Worm (Caenorhabditis elegans): ENCODE data around the gene nas-22.

Gene nas-22

DNA sequence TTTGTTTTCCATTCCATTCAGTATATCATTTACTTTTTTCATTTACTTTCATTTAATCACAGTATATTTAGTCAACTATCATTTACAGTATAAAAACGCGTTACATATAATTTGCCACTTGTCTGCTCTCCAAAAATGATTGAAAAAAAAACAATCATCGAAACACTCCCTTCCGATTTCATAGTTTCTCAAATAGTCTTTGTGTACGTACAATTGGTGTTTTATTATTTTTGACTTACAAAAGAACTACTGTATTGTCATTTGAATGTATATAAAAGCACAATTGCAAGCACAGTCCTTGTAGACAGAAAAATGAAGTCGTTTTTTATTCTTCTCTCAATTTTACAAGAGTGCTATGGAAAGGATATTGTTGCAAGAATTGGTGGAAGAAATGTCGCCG lies at the start of gene nas-22:
nas-22 (plus strand) TSS at position 301 of the 400 bp plus-strand sequence.
- TF ChIP-seq unc-62 (GFP tag; optimal IDR thresholded peaks at IDR 0.05): no peak

DNA sequence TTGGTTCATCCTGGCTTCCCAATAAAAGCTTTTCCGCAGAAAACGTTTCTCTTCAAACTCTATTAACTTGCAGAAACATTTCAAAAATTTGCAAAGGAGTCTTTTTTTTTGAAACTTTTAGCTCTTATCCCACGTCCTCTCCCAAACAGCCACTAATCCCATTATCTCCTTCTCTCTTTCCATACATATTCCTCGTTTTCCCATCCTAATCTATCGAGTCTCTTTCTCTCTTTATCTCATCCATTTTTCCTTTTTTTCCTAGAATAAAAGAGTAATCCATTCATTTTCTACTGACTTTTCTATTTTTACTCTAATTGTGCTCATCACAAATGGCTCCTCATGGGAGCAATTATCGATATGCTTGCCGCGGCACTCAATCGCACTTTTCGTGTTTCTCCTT lies 45.8 kb upstream of the nas-22 start:
- TF ChIP-seq unc-62 (GFP tag; optimal IDR thresholded peaks at IDR 0.05): no peak

DNA sequence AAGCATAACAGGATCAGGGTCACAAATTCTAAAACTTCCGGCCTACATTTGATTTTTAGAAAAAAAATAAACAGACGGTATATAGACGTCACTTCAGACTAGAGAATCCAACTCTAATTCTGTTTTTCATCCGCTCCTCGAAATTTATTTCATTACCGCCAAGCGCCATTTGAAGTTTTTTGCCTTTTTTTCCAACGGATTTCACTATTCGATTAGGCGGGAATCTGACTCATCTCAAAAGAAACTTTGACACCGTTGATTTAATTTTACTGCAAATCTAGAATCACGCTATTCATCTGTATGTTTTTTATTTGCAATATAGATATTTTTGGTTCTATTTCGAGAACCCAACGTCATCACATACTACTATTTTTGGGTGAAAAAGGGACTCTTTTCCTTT lies 43.7 kb upstream of the nas-22 start:
- no peak for TF ChIP-seq unc-62 (GFP tag; optimal IDR thresholded peaks at IDR 0.05)

DNA sequence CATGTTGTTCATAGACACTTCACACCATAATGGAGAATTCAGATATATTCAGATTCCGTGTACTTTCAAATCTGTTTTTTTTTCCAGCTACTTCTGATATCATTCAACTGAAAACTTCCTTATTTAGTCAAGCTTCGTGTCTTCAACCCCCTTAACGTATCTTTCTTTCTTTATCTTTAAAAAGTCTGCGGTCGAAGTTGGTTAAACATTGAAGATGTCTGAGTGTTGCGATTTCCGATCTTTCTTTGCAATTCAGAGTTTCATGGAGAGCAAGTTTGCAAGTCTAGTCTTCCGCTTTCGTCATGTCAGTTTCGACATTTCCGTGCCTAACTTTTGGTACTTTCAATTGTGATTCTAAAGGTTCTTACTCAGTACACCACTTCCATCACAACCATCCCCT lies 39.3 kb upstream of the nas-22 start:
- TF ChIP-seq unc-62 (GFP tag; optimal IDR thresholded peaks at IDR 0.05): no peak

DNA sequence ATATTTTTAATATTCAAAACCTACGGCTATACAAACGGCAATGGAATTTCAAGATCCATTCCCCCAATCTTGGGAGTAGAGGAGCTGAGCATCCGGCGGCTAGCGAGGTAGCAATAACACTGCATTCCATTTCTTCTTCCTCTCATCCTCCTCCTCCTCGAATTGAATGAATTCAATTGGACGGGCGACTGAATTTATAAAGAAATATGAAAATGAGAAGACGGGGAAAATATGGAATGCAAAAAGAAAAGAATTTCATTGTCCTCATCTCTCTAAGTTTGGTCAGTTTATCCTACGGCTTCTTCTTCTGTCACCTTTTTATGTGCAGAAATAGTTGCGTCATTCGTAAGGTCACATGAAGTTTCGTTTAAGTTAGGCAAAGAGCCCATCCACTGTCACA lies 38.1 kb upstream of the nas-22 start:
- TF ChIP-seq unc-62 (GFP tag; optimal IDR thresholded peaks at IDR 0.05): no peak

DNA sequence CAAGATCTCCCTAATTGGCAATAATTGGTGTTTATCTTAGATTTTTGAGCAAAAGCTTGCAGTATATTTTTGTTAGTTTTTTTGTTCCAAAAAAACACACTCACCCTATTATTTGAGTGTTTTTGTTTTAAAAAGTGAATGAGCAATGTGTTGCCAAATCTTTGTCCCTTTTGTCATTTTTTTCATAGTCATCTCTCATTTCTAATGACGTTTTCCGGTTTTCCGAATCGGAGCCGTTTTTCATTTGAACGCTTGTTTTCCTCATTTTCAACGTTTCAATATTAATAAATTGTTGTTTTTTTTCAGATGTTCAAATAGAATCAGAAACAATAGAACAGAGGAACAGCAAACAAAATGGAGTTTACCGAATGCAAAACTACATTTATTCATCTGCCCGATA lies 36.0 kb upstream of the nas-22 start, which contains the start of gene dmsr-1:
dmsr-1 (plus strand) TSS at position 301 of the 400 bp plus-strand sequence.
- no peak for TF ChIP-seq unc-62 (GFP tag; optimal IDR thresholded peaks at IDR 0.05)

DNA sequence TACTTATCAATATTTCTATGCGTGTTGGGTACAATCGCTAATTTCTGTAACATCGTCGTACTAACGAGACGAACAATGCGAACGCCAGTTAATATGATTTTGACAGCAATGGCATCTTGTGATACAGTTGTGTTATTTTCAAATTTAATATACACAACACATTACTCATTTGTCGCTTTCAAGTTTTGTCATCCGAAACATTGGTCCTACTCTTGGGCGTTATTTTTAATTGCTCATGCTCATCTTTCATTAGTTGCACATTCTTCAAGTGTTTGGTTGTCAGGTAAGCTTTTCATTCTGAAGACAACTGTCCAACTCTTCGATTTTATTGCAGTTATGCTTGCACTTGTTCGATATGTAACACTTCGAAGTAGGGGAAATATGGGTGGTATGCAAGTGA lies 35.3 kb upstream of the nas-22 start:
- no peak for TF ChIP-seq unc-62 (GFP tag; optimal IDR thresholded peaks at IDR 0.05)

DNA sequence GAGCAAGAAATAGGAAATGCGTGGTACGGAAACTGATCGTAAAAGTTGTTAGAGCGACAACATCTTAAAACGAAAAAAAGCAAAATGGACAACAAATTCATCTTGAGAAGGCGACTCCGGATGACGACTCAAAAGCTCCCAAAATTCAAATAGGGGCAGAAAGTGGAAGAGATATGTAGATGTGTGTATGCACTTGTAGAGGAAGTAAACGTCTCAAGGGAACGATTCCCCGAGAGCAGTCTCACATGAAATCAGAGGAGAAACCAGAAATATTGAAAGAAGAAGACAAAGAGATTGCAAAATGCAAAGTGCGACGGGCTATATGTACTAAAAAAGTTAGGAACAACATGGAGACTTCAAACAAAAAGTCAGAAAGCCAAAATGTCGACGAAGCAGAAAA lies 31.0 kb upstream of the nas-22 start, which contains the start of gene F57B7.2:
F57B7.2 (minus strand) TSS at position 101 of the 400 bp plus-strand sequence.
- TF ChIP-seq unc-62 (GFP tag; optimal IDR thresholded peaks at IDR 0.05): no peak

DNA sequence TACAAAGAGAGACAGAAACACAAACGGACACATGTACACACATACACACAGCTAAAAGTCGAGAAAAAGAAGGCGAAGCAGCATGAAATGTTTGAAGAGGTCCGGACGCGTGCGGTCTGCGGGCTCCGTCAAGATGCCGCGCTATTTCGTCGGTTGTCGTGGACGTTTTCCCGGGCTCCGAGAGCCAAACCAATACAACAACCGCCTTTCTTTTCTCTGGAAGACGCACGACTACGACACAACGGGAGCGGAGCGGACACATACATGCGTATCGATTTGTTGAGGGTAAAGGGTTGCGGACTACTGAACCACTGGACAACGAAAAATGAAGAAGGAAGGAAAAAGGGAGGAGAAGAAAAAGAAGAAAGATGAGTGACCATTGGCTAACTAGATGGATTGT lies 29.1 kb upstream of the nas-22 start:
- no peak for TF ChIP-seq unc-62 (GFP tag; optimal IDR thresholded peaks at IDR 0.05)

DNA sequence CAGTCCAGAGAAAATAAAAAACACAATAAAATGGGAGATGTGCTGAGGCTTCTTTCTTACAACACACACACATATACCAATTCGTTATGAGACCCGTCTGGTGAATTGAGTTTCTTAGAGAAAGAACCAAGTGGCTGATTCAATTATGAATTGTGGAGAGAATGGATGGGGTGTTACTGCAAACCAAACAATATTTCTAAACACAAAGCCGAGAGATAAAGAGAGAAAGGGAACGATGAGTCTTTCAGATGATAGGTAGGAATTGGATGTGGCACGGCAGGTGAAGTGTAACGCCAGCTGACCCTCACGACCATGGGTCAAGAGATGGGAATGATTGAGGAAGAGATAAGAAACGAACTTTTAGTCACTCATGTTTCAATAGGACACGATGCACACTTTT lies 28.2 kb upstream of the nas-22 start, which contains the start of gene mig-17:
mig-17 (plus strand) TSS at position 389 of the 400 bp plus-strand sequence.
- TF ChIP-seq unc-62 (GFP tag; optimal IDR thresholded peaks at IDR 0.05): no peak

DNA sequence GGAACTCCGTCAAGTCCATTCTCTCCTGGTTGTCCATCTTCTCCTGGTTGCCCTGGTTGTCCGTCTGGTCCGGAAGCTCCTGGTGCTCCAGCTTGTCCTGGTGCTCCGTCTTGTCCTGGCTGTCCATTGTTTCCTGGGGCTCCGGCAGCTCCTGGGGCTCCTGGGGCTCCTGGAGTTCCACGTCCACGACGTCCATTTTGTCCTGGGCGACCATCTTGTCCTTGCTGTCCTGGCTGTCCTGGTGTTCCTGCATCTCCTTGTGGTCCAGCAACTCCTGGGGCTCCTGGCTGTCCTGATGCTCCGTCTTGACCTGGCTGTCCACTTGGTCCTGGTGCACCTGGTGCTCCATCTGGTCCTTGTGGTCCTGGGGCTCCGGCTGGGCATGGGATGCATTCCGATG lies 25.1 kb upstream of the nas-22 start:
- TF ChIP-seq unc-62 (GFP tag; optimal IDR thresholded peaks at IDR 0.05): no peak

DNA sequence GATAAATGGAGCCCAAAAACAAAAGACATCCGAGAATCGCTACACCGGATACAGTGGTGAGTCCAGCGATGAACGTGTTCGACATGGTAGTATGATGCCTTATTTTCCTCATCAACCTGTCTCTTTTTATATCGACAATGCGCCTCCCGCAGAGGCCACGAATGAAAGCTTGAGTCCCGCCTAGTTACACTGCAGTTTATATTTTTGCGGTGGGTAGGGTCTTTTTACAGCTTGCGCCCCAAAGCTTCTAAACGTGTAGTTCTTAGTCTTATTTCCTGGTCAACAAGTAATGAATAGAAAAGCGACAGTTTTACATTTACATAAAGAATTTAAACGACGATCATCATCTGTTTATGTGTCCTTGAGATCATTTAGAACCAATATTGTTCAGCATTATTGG lies 24.2 kb upstream of the nas-22 start, which contains the start of gene col-156:
col-156 (minus strand) TSS at position 101 of the 400 bp plus-strand sequence.
- TF ChIP-seq unc-62 (GFP tag; optimal IDR thresholded peaks at IDR 0.05): no peak

DNA sequence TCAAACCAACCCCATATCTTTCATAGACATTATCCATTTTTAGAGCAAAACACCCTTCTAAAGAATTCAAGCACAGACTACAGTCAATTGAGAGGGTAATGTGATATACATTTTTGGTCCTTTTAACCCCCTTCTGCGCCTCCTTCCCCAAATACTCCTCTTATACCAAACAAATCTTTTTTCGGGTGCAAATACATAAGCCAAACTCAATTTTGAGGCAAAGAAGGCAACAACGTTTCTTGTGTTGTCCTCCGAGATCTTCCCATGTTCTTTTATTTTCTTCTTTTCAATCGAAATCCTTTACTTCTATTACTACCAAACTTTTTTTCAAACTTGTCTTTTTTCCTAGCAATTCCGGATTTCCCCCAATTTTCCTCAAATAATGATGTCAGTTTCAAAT lies 19.6 kb upstream of the nas-22 start:
- TF ChIP-seq unc-62 (GFP tag; optimal IDR thresholded peaks at IDR 0.05): no peak

DNA sequence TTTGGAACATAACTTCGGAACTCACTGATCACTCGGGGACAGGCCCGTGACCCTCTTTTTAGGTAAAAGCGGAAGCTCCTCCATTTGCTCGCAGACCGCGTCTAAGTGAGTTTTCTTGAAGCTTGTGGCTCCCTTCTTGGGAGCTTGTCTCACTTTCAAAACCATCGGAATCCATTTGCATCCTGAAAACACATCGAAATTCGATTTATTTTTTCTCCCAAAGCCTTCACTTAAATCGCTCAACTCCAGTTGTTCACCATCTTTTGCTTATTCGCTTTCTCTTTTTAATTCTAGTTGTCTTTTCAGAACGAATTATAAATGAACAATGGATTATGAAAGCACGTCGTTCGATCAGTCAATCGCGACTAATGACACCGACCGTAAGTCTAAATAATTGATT lies 15.2 kb upstream of the nas-22 start, which contains the start of gene T11F9.1:
T11F9.1 (plus strand) TSS at position 301 of the 400 bp plus-strand sequence.
- TF ChIP-seq unc-62 (GFP tag; optimal IDR thresholded peaks at IDR 0.05): no peak

DNA sequence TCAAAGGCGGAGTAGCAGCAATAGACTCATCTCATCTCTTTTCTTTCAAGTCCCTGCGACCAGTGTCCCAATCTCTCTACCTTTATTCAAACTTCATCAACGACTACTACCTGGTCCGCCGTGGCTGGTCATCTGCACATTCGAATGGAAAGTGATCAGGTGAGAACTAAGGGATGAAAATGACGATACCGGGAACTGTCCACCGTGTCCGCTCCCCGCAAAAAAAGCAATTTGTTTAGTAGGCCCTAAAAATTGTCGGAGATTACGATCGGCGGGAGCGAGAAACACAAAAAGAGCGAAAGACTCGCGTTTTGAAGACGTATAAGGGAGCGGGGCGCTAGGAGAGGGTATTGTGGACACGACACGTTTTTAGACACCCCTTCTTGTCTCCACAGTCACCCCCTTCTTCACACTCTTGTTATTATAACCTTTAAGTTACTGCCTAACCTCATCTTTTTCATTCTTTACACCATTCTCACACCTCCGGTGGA lies 11.5 kb upstream of the nas-22 start, which contains the start of gene zipt-16:
zipt-16 (plus strand) TSS at position 51 of the 491 bp plus-strand sequence.
- no peak for TF ChIP-seq unc-62 (GFP tag; optimal IDR thresholded peaks at IDR 0.05)

DNA sequence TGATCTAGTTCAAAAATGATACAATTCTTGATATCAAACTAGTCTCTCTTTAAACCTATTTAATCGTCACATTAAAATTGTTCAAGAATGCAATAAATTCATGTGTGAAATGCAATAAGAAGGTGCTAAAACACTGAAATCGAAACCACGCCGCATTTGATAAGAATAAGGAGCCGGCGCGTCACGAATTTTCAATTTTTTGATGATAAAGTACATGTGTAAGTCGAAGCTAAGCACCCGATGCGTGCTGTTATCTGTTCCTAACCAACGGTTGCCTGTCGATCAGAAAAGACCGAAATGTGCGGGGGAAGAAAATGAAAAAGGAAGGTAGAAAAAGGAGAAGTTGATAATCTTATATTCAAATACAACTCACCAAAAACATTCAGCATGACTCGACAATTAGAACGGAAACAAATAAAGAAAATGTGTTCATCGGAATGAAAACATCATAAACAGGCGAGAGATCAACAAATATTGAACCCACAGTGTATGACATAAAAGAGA lies 4.2 kb upstream of the nas-22 start, which contains the start of gene aat-6:
aat-6 (minus strand) TSS at position 454 of the 504 bp plus-strand sequence.
- no peak for TF ChIP-seq unc-62 (GFP tag; optimal IDR thresholded peaks at IDR 0.05)

DNA sequence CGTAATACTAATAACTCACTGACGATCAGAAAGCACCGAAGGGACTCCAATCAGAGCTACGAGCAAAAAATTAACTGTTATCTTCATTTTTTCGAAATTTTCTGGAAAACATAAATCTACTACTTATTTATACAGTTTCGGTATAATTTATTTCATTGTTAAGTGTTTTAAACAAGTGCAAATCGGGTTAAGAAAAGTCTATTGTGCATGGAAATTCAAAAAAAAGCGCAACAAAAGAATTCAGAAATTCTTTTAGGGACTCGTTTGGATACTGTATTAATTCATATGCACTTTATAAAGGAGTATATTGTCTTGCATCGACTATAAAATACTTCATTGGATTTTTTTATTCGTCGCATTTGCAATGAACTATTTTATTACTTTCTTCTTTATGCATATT lies 2.3 kb upstream of the nas-22 start, which contains the start of the genes nas-20 and nas-21:
nas-20 (minus strand) TSS at position 101 of the 400 bp plus-strand sequence.
nas-21 (plus strand) TSS at position 356 of the 400 bp plus-strand sequence.
- no peak for TF ChIP-seq unc-62 (GFP tag; optimal IDR thresholded peaks at IDR 0.05)

All from whole organism, dauer.